Worm (Caenorhabditis elegans) whole organism, L4/young adult: ENCODE data around the gene R02E4.2.

Experiments
- dao-5 ChIP-seq: sonication (generic microtip); optimal IDR thresholded peaks from 2 replicates; lab custom pipeline; 2016; ENCODE audit warnings: missing genotype, missing genetic modification characterization, moderate library complexity, missing compliant biosample characterization
- him-1 ChIP-seq: sonication (generic microtip); optimal IDR thresholded peaks from 2 replicates; lab custom pipeline; 2016; ENCODE audit warnings: missing genotype, missing genetic modification reagents, missing genetic modification characterization, missing compliant biosample characterization

- TF ChIP-seq him-1 (tag; lab: Kevin White, UChicago) (no peak), dao-5 (tag; lab: Kevin White, UChicago) (no peak)
These were observed 4.2 kb upstream of the R02E4.2 start for ce11 chrX:4103071-4103470.
